Fruit fly (Drosophila melanogaster) whole organism, embryonic: ENCODE data around the gene AspRS-m.

Experiments
- CG10209 ChIP-seq: fragments of 200-800 bp; sonication (Bioruptor generic); optimal IDR thresholded peaks from 3 replicates; lab custom pipeline; 2017; ENCODE audit warnings: missing biosample characterization, mild to moderate bottlenecking, missing genetic modification characterization, missing genetic modification reagents
- CG1024 ChIP-seq: fragments of 200-800 bp; sonication (Bioruptor generic); IDR thresholded peaks from 2 replicates; pipeline ENCODE4 v1.3.6; 2022; ENCODE audit warnings: missing biosample characterization, missing genetic modification characterization
- CG11504 ChIP-seq: fragments of 200-800 bp; sonication (Bioruptor generic); optimal IDR thresholded peaks from 3 replicates; lab custom pipeline; 2019; ENCODE audit warnings: missing biosample characterization, mild to moderate bottlenecking, missing genetic modification characterization, moderate library complexity
- CG12104 ChIP-seq: fragments of 200-800 bp; sonication (Bioruptor generic); optimal IDR thresholded peaks from 3 replicates; lab custom pipeline; 2016; ENCODE audit warnings: missing biosample characterization, missing genetic modification characterization
- CG12219 ChIP-seq: fragments of 200-800 bp; sonication (Bioruptor generic); optimal IDR thresholded peaks from 3 replicates; lab custom pipeline; 2018; ENCODE audit warnings: missing biosample characterization, mild to moderate bottlenecking, missing genetic modification characterization
- CG14860 ChIP-seq: fragments of 200-800 bp; sonication (Bioruptor generic); IDR thresholded peaks from 3 replicates; pipeline ENCODE4 v1.3.6; 2022; ENCODE audit warnings: missing biosample characterization, missing genetic modification characterization; ENCODE audit not compliant: partially characterized antibody
- CG17361 ChIP-seq: fragments of 200-800 bp; sonication (Bioruptor generic); IDR thresholded peaks from 3 replicates; pipeline ENCODE4 v1.3.6; 2022; ENCODE audit warnings: missing biosample characterization, missing genetic modification characterization
- CG18262 ChIP-seq: fragments of 200-800 bp; optimal IDR thresholded peaks from 3 replicates; lab custom pipeline; 2019; ENCODE audit warnings: missing biosample characterization, mild to moderate bottlenecking, missing genetic modification characterization, moderate library complexity
- CG1832 ChIP-seq: fragments of 200-800 bp; sonication (Bioruptor generic); optimal IDR thresholded peaks from 2 replicates; lab custom pipeline; 2017; ENCODE audit warnings: missing biosample characterization, mild to moderate bottlenecking, missing genetic modification characterization, inconsistent platforms
- CG2116 ChIP-seq: fragments of 200-800 bp; sonication (Bioruptor generic); optimal IDR thresholded peaks from 3 replicates; lab custom pipeline; 2018; ENCODE audit warnings: missing biosample characterization, mild to moderate bottlenecking, missing genetic modification characterization
- CG2712 ChIP-seq: fragments of 200-800 bp; optimal IDR thresholded peaks from 3 replicates; lab custom pipeline; 2019; ENCODE audit warnings: missing biosample characterization, mild to moderate bottlenecking, missing genetic modification characterization, moderate library complexity
- CG30431 ChIP-seq: fragments of 200-800 bp; sonication (Bioruptor generic); optimal IDR thresholded peaks from 2 replicates; lab custom pipeline; 2017; ENCODE audit warnings: missing biosample characterization, missing genetic modification characterization
- CG31224 ChIP-seq: fragments of 200-800 bp; sonication (Bioruptor generic); IDR thresholded peaks from 2 replicates; pipeline ENCODE4 v1.3.6; 2022; ENCODE audit warnings: missing biosample characterization, missing genetic modification characterization
- CG33213 ChIP-seq: fragments of 200-800 bp; sonication (Bioruptor generic); optimal IDR thresholded peaks from 3 replicates; lab custom pipeline; 2016; ENCODE audit warnings: missing biosample characterization, missing genetic modification characterization
- CG33557 ChIP-seq: fragments of 200-800 bp; sonication (Bioruptor generic); optimal IDR thresholded peaks from 2 replicates; lab custom pipeline; 2019; ENCODE audit warnings: missing biosample characterization, mild to moderate bottlenecking, missing genetic modification characterization, moderate library complexity
- CG4360 ChIP-seq: fragments of 200-800 bp; sonication (Bioruptor generic); IDR thresholded peaks from 2 replicates; pipeline ENCODE4 v1.3.6; 2022; ENCODE audit warnings: missing biosample characterization, missing genetic modification characterization
- CG4707 ChIP-seq: fragments of 200-800 bp; sonication (Bioruptor generic); optimal IDR thresholded peaks from 2 replicates; lab custom pipeline; 2018; ENCODE audit warnings: missing biosample characterization, mild to moderate bottlenecking, missing genetic modification characterization, moderate library complexity
- CG5180 ChIP-seq: fragments of 200-800 bp; sonication (Bioruptor generic); optimal IDR thresholded peaks from 3 replicates; lab custom pipeline; 2017; ENCODE audit warnings: missing biosample characterization, missing genetic modification characterization, mild to moderate bottlenecking, moderate library complexity, missing genetic modification reagents
- CG6683 ChIP-seq: fragments of 200-800 bp; sonication (Bioruptor generic); optimal IDR thresholded peaks from 2 replicates; lab custom pipeline; 2017; ENCODE audit warnings: missing biosample characterization, mild to moderate bottlenecking, missing genetic modification characterization, missing genetic modification reagents
- CG8765 ChIP-seq: fragments of 200-800 bp; sonication (Bioruptor generic); IDR thresholded peaks from 2 replicates; pipeline ENCODE4 v1.3.6; 2022; ENCODE audit warnings: missing biosample characterization, missing genetic modification characterization
- CG8924 ChIP-seq: fragments of 200-800 bp; optimal IDR thresholded peaks from 3 replicates; lab custom pipeline; 2019; ENCODE audit warnings: missing biosample characterization, mild to moderate bottlenecking, missing genetic modification characterization, moderate library complexity
- D ChIP-seq, 2 experiments: fragments of 200-800 bp in 1 of 2; fragments of >200 bp in 1 of 2; sonication (Bioruptor generic) in 1 of 2; optimal IDR thresholded peaks; 2 replicates in 1 of 2; 3 replicates in 1 of 2; lab custom pipeline; 2017; ENCODE audit warnings: mild to moderate bottlenecking in 1 of 2, missing biosample characterization in 1 of 2, missing genetic modification characterization in 1 of 2, missing genetic modification reagents in 1 of 2
- Ets65A ChIP-seq: fragments of 200-800 bp; sonication (Bioruptor generic); peaks from one replicate; lab custom pipeline; 2016; ENCODE audit warnings: missing biosample characterization, missing genetic modification characterization
- H15 ChIP-seq: fragments of 200-800 bp; sonication (Bioruptor generic); IDR thresholded peaks from 3 replicates; pipeline ENCODE4 v1.3.6; 2022; ENCODE audit warnings: missing biosample characterization, missing genetic modification characterization
- Hr3 ChIP-seq: fragments of 200-800 bp; sonication (Bioruptor generic); optimal IDR thresholded peaks from 3 replicates; lab custom pipeline; 2016; ENCODE audit warnings: missing biosample characterization, missing genetic modification characterization
- Hr78 ChIP-seq, 2 experiments: fragments of 200-800 bp in 1 of 2; fragments of >200 bp in 1 of 2; sonication (Bioruptor generic) in 1 of 2; optimal IDR thresholded peaks; 2 replicates each; lab custom pipeline; 2017 to 2019; ENCODE audit warnings: missing biosample characterization in 2 of 2, missing genetic modification characterization in 2 of 2, mild to moderate bottlenecking in 1 of 2, moderate library complexity in 1 of 2
- Med ChIP-seq: fragments of 200-800 bp; sonication (Bioruptor generic); peaks from one replicate; lab custom pipeline; 2016; ENCODE audit warnings: missing biosample characterization, missing genetic modification characterization, mild to moderate bottlenecking, inconsistent platforms, moderate library complexity
- Oli ChIP-seq: fragments of 200-800 bp; sonication (Bioruptor generic); optimal IDR thresholded peaks from 2 replicates; lab custom pipeline; 2018; ENCODE audit warnings: missing biosample characterization, mild to moderate bottlenecking, missing genetic modification characterization, moderate library complexity
- Ravus ChIP-seq: fragments of 200-800 bp; sonication (Bioruptor generic); IDR thresholded peaks from 2 replicates; pipeline ENCODE4 v1.3.6; 2022; ENCODE audit warnings: missing biosample characterization, missing genetic modification characterization
- Sox100B ChIP-seq: fragments of 200-800 bp; sonication (Bioruptor generic); optimal IDR thresholded peaks from 3 replicates; lab custom pipeline; 2018; ENCODE audit warnings: missing biosample characterization, mild to moderate bottlenecking, missing genetic modification characterization
- Sox102F ChIP-seq: fragments of 200-800 bp; sonication (Bioruptor generic); optimal IDR thresholded peaks from 2 replicates; lab custom pipeline; 2018; ENCODE audit warnings: missing biosample characterization, mild to moderate bottlenecking, missing genetic modification characterization, moderate library complexity
- Spps ChIP-seq: fragments of 200-800 bp; sonication (Bioruptor generic); optimal IDR thresholded peaks from 2 replicates; lab custom pipeline; 2018; ENCODE audit warnings: missing biosample characterization, mild to moderate bottlenecking, missing genetic modification characterization
- Sry-β ChIP-seq: fragments of 200-800 bp; sonication (Bioruptor generic); optimal IDR thresholded peaks from 2 replicates; lab custom pipeline; 2018; ENCODE audit warnings: missing biosample characterization, mild to moderate bottlenecking, missing genetic modification characterization, moderate library complexity
- Stat92E ChIP-seq, 3 experiments: fragments of >200 bp in 2 of 3; fragments of 200-800 bp in 1 of 3; sonication (Bioruptor generic) in 1 of 3; optimal IDR thresholded peaks; 2 replicates each; lab custom pipeline; 2017 to 2019; ENCODE audit warnings: missing biosample characterization in 3 of 3, missing genetic modification characterization in 3 of 3, mild to moderate bottlenecking in 1 of 3, moderate library complexity in 1 of 3
- bigmax ChIP-seq: fragments of 200-800 bp; sonication (Bioruptor generic); optimal IDR thresholded peaks from 2 replicates; lab custom pipeline; 2018; ENCODE audit warnings: missing biosample characterization, mild to moderate bottlenecking, missing genetic modification characterization
- bowl ChIP-seq: fragments of 200-800 bp; sonication (Bioruptor generic); IDR thresholded peaks from 2 replicates; pipeline ENCODE4 v1.3.6; 2022; ENCODE audit warnings: missing biosample characterization, missing genetic modification characterization
- bsh ChIP-seq, 2 experiments: fragments of 200-800 bp; sonication (Bioruptor generic); optimal IDR thresholded peaks; 2 replicates each; lab custom pipeline; 2017 to 2018; ENCODE audit warnings: mild to moderate bottlenecking in 2 of 2, missing biosample characterization in 2 of 2, missing genetic modification characterization in 2 of 2, moderate library complexity in 1 of 2
- chif ChIP-seq, 2 experiments: fragments of 200-800 bp; sonication (Bioruptor generic); optimal IDR thresholded peaks; 3 replicates each; lab custom pipeline; 2016; ENCODE audit warnings: missing biosample characterization in 2 of 2, missing genetic modification characterization in 2 of 2
- crc ChIP-seq: fragments of 200-800 bp; sonication (Bioruptor generic); optimal IDR thresholded peaks from 2 replicates; lab custom pipeline; 2016; ENCODE audit warnings: missing biosample characterization, missing genetic modification characterization
- cwo ChIP-seq: fragments of 200-800 bp; sonication (Bioruptor generic); optimal IDR thresholded peaks from 3 replicates; lab custom pipeline; 2017; ENCODE audit warnings: missing biosample characterization, missing genetic modification characterization, mild to moderate bottlenecking, moderate library complexity, missing genetic modification reagents
- dmrt11E ChIP-seq: fragments of 200-800 bp; sonication (Bioruptor generic); optimal IDR thresholded peaks from 3 replicates; lab custom pipeline; 2018; ENCODE audit warnings: missing biosample characterization, mild to moderate bottlenecking, missing genetic modification characterization, moderate library complexity
- gcm2 ChIP-seq: fragments of 200-800 bp; sonication (Bioruptor generic); optimal IDR thresholded peaks from 2 replicates; lab custom pipeline; 2016; ENCODE audit warnings: missing biosample characterization, missing genetic modification characterization
- lbe ChIP-seq: fragments of 200-800 bp; sonication (Bioruptor generic); optimal IDR thresholded peaks from 2 replicates; lab custom pipeline; 2016; ENCODE audit warnings: missing biosample characterization, mild to moderate bottlenecking, missing genetic modification characterization
- mld ChIP-seq: fragments of 200-800 bp; sonication (Bioruptor generic); IDR thresholded peaks from 3 replicates; pipeline ENCODE4 v1.3.6; 2022; ENCODE audit warnings: missing biosample characterization, missing genetic modification characterization; ENCODE audit not compliant: partially characterized antibody
- org-1 ChIP-seq: fragments of 200-800 bp; sonication (Bioruptor generic); optimal IDR thresholded peaks from 2 replicates; lab custom pipeline; 2017; ENCODE audit warnings: missing biosample characterization, missing genetic modification characterization
- sna ChIP-seq: fragments of 200-800 bp; sonication (Bioruptor generic); IDR thresholded peaks from 2 replicates; pipeline ENCODE4 v1.3.6; 2022; ENCODE audit warnings: missing biosample characterization, missing genetic modification characterization; ENCODE audit not compliant: partially characterized antibody
- sr ChIP-seq: fragments of 200-800 bp; sonication (Bioruptor generic); IDR thresholded peaks from 3 replicates; pipeline ENCODE4 v1.3.6; 2022; ENCODE audit warnings: missing biosample characterization, missing genetic modification characterization
- zfh1 ChIP-seq: fragments of 200-800 bp; sonication (Bioruptor generic); IDR thresholded peaks from 3 replicates; pipeline ENCODE4 v1.3.6; 2022; ENCODE audit warnings: missing biosample characterization, missing genetic modification characterization

AspRS-m gene

dm6 chr2L:16818335-16818973, 8.4 kb upstream of the AspRS-m start (continued):
- TF ChIP-seq CG2116 (GFP tag; lab: Kevin White, UChicago) (no peak), CG12104 (GFP tag; lab: Kevin White, UChicago) (no peak), CG31224 (GFP tag; lab: Robert Waterston, UW) (no peak), CG6683 (GFP tag; lab: Kevin White, UChicago) (no peak), CG10209 (GFP tag; lab: Kevin White, UChicago) (peak; percentile 13), sr (GFP tag; lab: Robert Waterston, UW) (no peak), bsh (GFP tag; optimal IDR thresholded peaks at IDR 0.05; lab: Kevin White, UChicago) (peak; percentile 56 to 73), CG4707 (peak; percentile 1), Hr3 (GFP tag; lab: Kevin White, UChicago) (no peak), CG33213 (no peak), chif (GFP tag; optimal IDR thresholded peaks at IDR 0.05; lab: Kevin White, UChicago) (peak in 1 of 2 experiments; percentile 13), Ets65A (GFP tag; lab: Kevin White, UChicago) (no peak), CG30431 (GFP tag; lab: Kevin White, UChicago) (no peak), CG14860 (GFP tag; lab: Robert Waterston, UW) (no peak), lbe (GFP tag; lab: Kevin White, UChicago) (peak; percentile 36), CG18262 (tag; lab: Kevin White, UChicago) (peak; percentile 75), Oli (tag; lab: Kevin White, UChicago) (peak; percentile 42), CG1832 (no peak), Sox100B (GFP tag; lab: Kevin White, UChicago) (peak; percentile 32), dmrt11E (tag; lab: Kevin White, UChicago) (peak; percentile 43), zfh1 (GFP tag; lab: Robert Waterston, UW) (0 out of 3 replicates have a peak, but pooled peaks have one; percentile 10), Ravus (GFP tag; lab: Robert Waterston, UW) (no peak), Sry-β (no peak), CG2712 (tag; lab: Kevin White, UChicago) (peak; percentile 61), CG33557 (GFP tag; lab: Kevin White, UChicago) (no peak), bowl (GFP tag; lab: Robert Waterston, UW) (no peak), CG12219 (GFP tag; lab: Kevin White, UChicago) (peak; percentile 25), Sox102F (GFP tag; lab: Kevin White, UChicago) (peak; percentile 43), CG1024 (no peak), CG8765 (GFP tag; lab: Robert Waterston, UW) (no peak), CG4360 (no peak), CG17361 (GFP tag; lab: Robert Waterston, UW) (0 out of 3 replicates have a peak, but pooled peaks have one; percentile 39), Med (GFP tag; lab: Kevin White, UChicago) (peak; percentile 46), org-1 (GFP tag; lab: Kevin White, UChicago) (peak; percentile 22), CG8924 (tag; lab: Kevin White, UChicago) (peak; percentile 9), bigmax (no peak), H15 (GFP tag; lab: Robert Waterston, UW) (peak; percentile 21; the same call in 1 of the 3 replicates), Spps (tag; lab: Kevin White, UChicago) (peak; percentile 22), mld (GFP tag; lab: Robert Waterston, UW) (no peak), crc (GFP tag; lab: Kevin White, UChicago) (peak; percentile 21), D (optimal IDR thresholded peaks at IDR 0.05; lab: Kevin White, UChicago) (no peak), D (GFP tag; optimal IDR thresholded peaks at IDR 0.05; lab: Kevin White, UChicago) (peak; percentile 54), CG11504 (peak; percentile 43), CG5180 (peak; percentile 19), Hr78 (GFP tag; optimal IDR thresholded peaks at IDR 0.05; lab: Kevin White, UChicago) (no peak), Stat92E (GFP tag; optimal IDR thresholded peaks at IDR 0.05; lab: Kevin White, UChicago) (peak in 1 of 3 experiments; percentile 5), cwo (GFP tag; lab: Kevin White, UChicago) (no peak), sna (GFP tag; lab: Robert Waterston, UW) (no peak), gcm2 (GFP tag; lab: Kevin White, UChicago) (no peak)
